Worm (Caenorhabditis elegans): ENCODE data around the gene snpc-3.4.

DNA sequence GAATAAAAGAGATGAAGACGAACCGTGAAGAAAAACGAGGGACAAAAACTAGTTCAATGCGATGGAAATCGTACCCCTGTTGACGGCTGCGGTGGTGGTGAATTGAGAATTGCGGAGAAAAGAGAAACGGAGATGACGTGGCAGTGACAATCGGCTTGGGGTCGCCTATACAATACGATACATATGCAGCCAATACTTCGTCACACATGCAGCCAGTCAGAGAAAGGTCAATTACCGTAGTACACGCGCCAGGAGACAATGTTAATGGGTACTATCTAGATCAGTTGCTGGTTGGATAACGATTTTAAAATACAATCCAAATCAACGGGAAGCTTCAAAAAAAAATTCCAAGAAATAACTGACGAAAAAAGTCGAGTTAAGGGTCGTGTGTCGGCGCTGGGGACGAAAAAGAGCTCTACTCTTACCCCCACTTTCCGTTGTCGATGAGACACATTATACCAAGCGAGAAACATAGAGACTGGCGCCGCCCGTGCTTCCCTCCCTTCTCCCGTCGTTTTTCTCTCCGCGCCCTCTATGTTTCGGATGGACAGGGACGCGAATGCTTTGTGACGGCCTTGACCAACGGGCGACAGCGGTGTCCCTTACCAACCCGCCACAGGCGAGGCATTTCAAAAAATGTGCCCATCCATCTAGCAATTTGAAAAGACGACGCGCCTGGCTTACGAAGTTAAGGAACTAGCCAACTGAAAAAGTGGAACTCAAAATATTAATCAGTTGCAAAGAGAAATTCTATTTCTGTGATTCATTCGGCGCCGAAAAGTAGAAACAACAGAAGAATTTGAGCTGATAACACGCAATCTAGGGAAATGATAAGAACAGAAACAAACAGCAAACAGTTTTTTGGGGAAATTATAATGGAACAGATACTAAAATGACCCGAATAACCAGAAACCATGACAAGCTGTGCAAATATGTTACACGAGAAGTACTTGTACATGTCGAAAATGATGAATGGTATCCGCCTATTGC is 951 bp upstream of the snpc-3.4 start:
- no peak for TF ChIP-seq pqm-1 (tag; optimal IDR thresholded peaks at IDR 0.05)
- TF ChIP-seq nfya-1 (tag; optimal IDR thresholded peaks at IDR 0.05): no peak
